Worm (Caenorhabditis elegans): ENCODE data around the gene scly-1.

ce11 chrII:6252707-6253106 is 28.2 kb downstream of the scly-1 start:
- TF ChIP-seq flt-1 (GFP tag; IDR thresholded peaks at IDR 0.05): no peak
- TF ChIP-seq sea-1 (GFP tag; conservative IDR thresholded peaks at IDR 0.05): no peak
- TF ChIP-seq ama-1 (optimal IDR thresholded peaks at IDR 0.05): no peak
- TF ChIP-seq ets-7 (tag; optimal IDR thresholded peaks at IDR 0.05): no peak
- TF ChIP-seq hnd-1 (tag; optimal IDR thresholded peaks at IDR 0.05): no peak
- no peak for TF ChIP-seq B0310.2 (tag; optimal IDR thresholded peaks at IDR 0.05)

All from whole organism, early embryonic.